Worm (Caenorhabditis elegans) whole organism, L4 larva: ENCODE results near the gene otpl-1.

ENCODE experiments used
- D1046.2 ChIP-seq: fragments of 200-800 bp; sonication (Bioruptor generic); IDR thresholded peaks from 2 replicates; pipeline ENCODE4 v1.3.6; 2022; ENCODE audit warnings: missing genetic modification characterization, missing compliant biosample characterization
- F26F4.8 ChIP-seq: fragments of 200-800 bp; sonication (Bioruptor generic); conservative IDR thresholded peaks from 2 replicates; pipeline ENCODE4 v1.3.6; 2022; ENCODE audit warnings: missing genetic modification characterization, missing compliant biosample characterization
- Y105C5A.15 ChIP-seq: fragments of 200-800 bp; sonication (Bioruptor generic); IDR thresholded peaks from 2 replicates; pipeline ENCODE4 v1.3.6; 2022; ENCODE audit warnings: missing genetic modification characterization, missing compliant biosample characterization
- Y48G9A.11 ChIP-seq: fragments of 200-800 bp; sonication (Bioruptor generic); IDR thresholded peaks from 2 replicates; pipeline ENCODE4 v1.3.6; 2022; ENCODE audit warnings: missing genetic modification reagents, missing genetic modification characterization, missing compliant biosample characterization
- Y5F2A.4 ChIP-seq: fragments of 200-800 bp; sonication (Bioruptor generic); optimal IDR thresholded peaks from 2 replicates; lab custom pipeline; 2018; ENCODE audit warnings: mild to moderate bottlenecking, missing genetic modification characterization, missing compliant biosample characterization
- Y75B8A.6 ChIP-seq: fragments of 200-800 bp; sonication (Bioruptor generic); IDR thresholded peaks from 2 replicates; pipeline ENCODE4 v1.3.6; 2022; ENCODE audit warnings: missing genetic modification reagents, missing genetic modification characterization, missing compliant biosample characterization
- ZK546.5 ChIP-seq, 2 experiments: sonication (generic microtip); optimal IDR thresholded peaks; 2 replicates each; lab custom pipeline; 2017; ENCODE audit warnings: missing biosample characterization in 2 of 2, missing genetic modification characterization in 2 of 2
- aha-1 ChIP-seq: fragments of 150-350 bp; peaks from one replicate; lab custom pipeline; 2014; ENCODE audit warnings: missing biosample characterization, missing genetic modification characterization
- ama-1 ChIP-seq: fragments of 150-350 bp; optimal IDR thresholded peaks from 2 replicates; lab custom pipeline; 2014; ENCODE audit warnings: inconsistent platforms, mixed read lengths
- ceh-28 ChIP-seq: fragments of 150-350 bp; optimal IDR thresholded peaks from 2 replicates; lab custom pipeline; 2014; ENCODE audit warnings: missing biosample characterization, missing genetic modification reagents, missing genetic modification characterization
- ceh-82 ChIP-seq: sonication (generic microtip); optimal IDR thresholded peaks from 2 replicates; lab custom pipeline; 2017; ENCODE audit warnings: missing biosample characterization, missing genetic modification characterization
- cey-2 ChIP-seq: sonication (generic microtip); optimal IDR thresholded peaks from 3 replicates; lab custom pipeline; 2017; ENCODE audit warnings: missing genetic modification characterization, mild to moderate bottlenecking, missing compliant biosample characterization, antibody characterized with exemption, borderline replicate concordance; ENCODE audit not compliant: insufficient read depth
- ctbp-1 ChIP-seq: fragments of 200-800 bp; sonication (Bioruptor generic); IDR thresholded peaks from 2 replicates; pipeline ENCODE4 v1.3.6; 2022; ENCODE audit warnings: missing genetic modification reagents, missing genetic modification characterization, missing compliant biosample characterization
- daf-16 ChIP-seq, 3 experiments: sonication (generic microtip); optimal IDR thresholded peaks; 2 replicates each; lab custom pipeline; 2016 to 2017; ENCODE audit warnings: missing genetic modification characterization in 3 of 3, missing genetic modification reagents in 3 of 3, mild to moderate bottlenecking in 2 of 3, missing compliant biosample characterization in 2 of 3, missing biosample characterization in 1 of 3, moderate library complexity in 1 of 3
- daf-8 ChIP-seq: fragments of 200-800 bp; sonication (Bioruptor generic); IDR thresholded peaks from 2 replicates; pipeline ENCODE4 v1.3.6; 2022; ENCODE audit warnings: missing genetic modification characterization, missing compliant biosample characterization
- dmd-6 ChIP-seq: fragments of 200-800 bp; sonication (Bioruptor generic); IDR thresholded peaks from 2 replicates; pipeline ENCODE4 v1.3.6; 2022; ENCODE audit warnings: missing genetic modification reagents, missing genetic modification characterization, missing compliant biosample characterization
- dmd-8 ChIP-seq: fragments of 200-800 bp; sonication (Bioruptor generic); IDR thresholded peaks from 2 replicates; pipeline ENCODE4 v1.3.6; 2022; ENCODE audit warnings: missing genetic modification characterization, missing compliant biosample characterization
- fos-1 ChIP-seq: fragments of 150-350 bp; optimal IDR thresholded peaks from 2 replicates; lab custom pipeline; 2014; ENCODE audit warnings: missing biosample characterization, missing genetic modification characterization
- hlh-11 ChIP-seq: fragments of 200-800 bp; sonication (Bioruptor generic); optimal IDR thresholded peaks from 2 replicates; lab custom pipeline; 2018; ENCODE audit warnings: mild to moderate bottlenecking, missing genetic modification characterization, missing compliant biosample characterization
- hlh-30 ChIP-seq: sonication (generic microtip); optimal IDR thresholded peaks from 2 replicates; lab custom pipeline; 2017; ENCODE audit warnings: antibody characterized with exemption, mild to moderate bottlenecking, missing genetic modification characterization, missing compliant biosample characterization; ENCODE audit not compliant: insufficient read depth
- hmg-1.1 ChIP-seq: fragments of 200-800 bp; sonication (Bioruptor generic); IDR thresholded peaks from 2 replicates; pipeline ENCODE4 v1.3.6; 2022; ENCODE audit warnings: missing genetic modification reagents, missing genetic modification characterization, missing compliant biosample characterization
- lin-1 ChIP-seq: fragments of 200-800 bp; sonication (Bioruptor generic); IDR thresholded peaks from 2 replicates; pipeline ENCODE4 v1.3.6; 2022; ENCODE audit warnings: missing genetic modification reagents, missing genetic modification characterization, missing compliant biosample characterization
- lin-13 ChIP-seq: fragments of 150-350 bp; optimal IDR thresholded peaks from 2 replicates; lab custom pipeline; 2014; ENCODE audit warnings: missing biosample characterization, missing genetic modification reagents, missing genetic modification characterization
- lin-15B ChIP-seq: fragments of 150-350 bp; sonication (generic microtip); optimal IDR thresholded peaks from 3 replicates; lab custom pipeline; 2014; ENCODE audit warnings: missing biosample characterization, missing genetic modification characterization
- lin-38 ChIP-seq: fragments of 200-800 bp; sonication (Bioruptor generic); IDR thresholded peaks from 2 replicates; pipeline ENCODE4 v1.3.6; 2022; ENCODE audit warnings: missing genetic modification reagents, missing genetic modification characterization, missing compliant biosample characterization
- madf-9 ChIP-seq: fragments of 200-800 bp; sonication (Bioruptor generic); conservative IDR thresholded peaks from 2 replicates; pipeline ENCODE4 v1.3.6; 2022; ENCODE audit warnings: missing genetic modification reagents, missing genetic modification characterization, missing compliant biosample characterization
- mdt-29 ChIP-seq: fragments of 200-800 bp; sonication (Bioruptor generic); IDR thresholded peaks from 2 replicates; pipeline ENCODE4 v1.3.6; 2022; ENCODE audit warnings: missing genetic modification reagents, missing genetic modification characterization, missing compliant biosample characterization
- mes-2 ChIP-seq: sonication (generic microtip); optimal IDR thresholded peaks from 2 replicates; lab custom pipeline; 2016; ENCODE audit warnings: missing genotype, mild to moderate bottlenecking, missing genetic modification characterization, missing compliant biosample characterization; ENCODE audit not compliant: poor library complexity, severe bottlenecking
- mxl-2 ChIP-seq: fragments of 200-800 bp; sonication (Bioruptor generic); conservative IDR thresholded peaks from 2 replicates; pipeline ENCODE4 v1.3.6; 2022; ENCODE audit warnings: missing genetic modification reagents, missing genetic modification characterization, missing compliant biosample characterization
- mxl-3 ChIP-seq: fragments of 200-800 bp; sonication (Bioruptor generic); optimal IDR thresholded peaks from 2 replicates; lab custom pipeline; 2018; ENCODE audit warnings: mild to moderate bottlenecking, missing genetic modification characterization, missing compliant biosample characterization
- nhr-102 ChIP-seq: sonication (generic microtip); optimal IDR thresholded peaks from 2 replicates; lab custom pipeline; 2016; ENCODE audit warnings: mild to moderate bottlenecking, missing genetic modification characterization, moderate library complexity, missing compliant biosample characterization
- nhr-11 ChIP-seq: fragments of 150-350 bp; optimal IDR thresholded peaks from 2 replicates; lab custom pipeline; 2014; ENCODE audit warnings: missing biosample characterization, missing genetic modification characterization
- nhr-41 ChIP-seq: fragments of 200-800 bp; sonication (Bioruptor generic); IDR thresholded peaks from 2 replicates; pipeline ENCODE4 v1.3.6; 2022; ENCODE audit warnings: missing genetic modification reagents, missing genetic modification characterization, missing compliant biosample characterization
- nhr-42 ChIP-seq: fragments of 200-800 bp; sonication (Bioruptor generic); IDR thresholded peaks from 2 replicates; pipeline ENCODE4 v1.3.6; 2022; ENCODE audit warnings: missing genetic modification characterization, missing compliant biosample characterization
- nhr-6 ChIP-seq: fragments of 150-350 bp; optimal IDR thresholded peaks from 2 replicates; lab custom pipeline; 2014; ENCODE audit warnings: missing biosample characterization, missing genetic modification characterization
- pha-4 ChIP-seq, 2 experiments: fragments of 150-350 bp in 1 of 2; fragments of 200-800 bp in 1 of 2; sonication (Bioruptor generic) in 1 of 2; IDR thresholded peaks in 1 of 2; optimal IDR thresholded peaks in 1 of 2; 2 replicates each; pipeline versions ENCODE4 v1.3.6 to Lab custom; 2014 to 2022; ENCODE audit warnings: missing genetic modification characterization in 2 of 2, missing genetic modification reagents in 2 of 2, missing biosample characterization in 1 of 2, missing compliant biosample characterization in 1 of 2
- pqm-1 ChIP-seq: sonication (generic microtip); optimal IDR thresholded peaks from 2 replicates; lab custom pipeline; 2017; ENCODE audit warnings: missing biosample characterization, missing genetic modification characterization
- rbr-2 ChIP-seq: sonication (generic microtip); optimal IDR thresholded peaks from 2 replicates; lab custom pipeline; 2016; ENCODE audit warnings: missing genotype, missing genetic modification characterization, missing compliant biosample characterization
- set-16 ChIP-seq: fragments of 200-800 bp; sonication (Bioruptor generic); IDR thresholded peaks from 2 replicates; pipeline ENCODE4 v1.3.6; 2022; ENCODE audit warnings: missing genetic modification reagents, missing genetic modification characterization, missing compliant biosample characterization
- snpc-1.2 ChIP-seq: fragments of 200-800 bp; sonication (Bioruptor generic); IDR thresholded peaks from 2 replicates; pipeline ENCODE4 v1.3.6; 2022; ENCODE audit warnings: missing genetic modification reagents, missing genetic modification characterization, missing compliant biosample characterization
- spr-1 ChIP-seq: sonication (generic microtip); optimal IDR thresholded peaks from 2 replicates; lab custom pipeline; 2016; ENCODE audit warnings: mild to moderate bottlenecking, missing genetic modification characterization, missing compliant biosample characterization
- tag-97 ChIP-seq: fragments of 200-800 bp; sonication (Bioruptor generic); IDR thresholded peaks from 2 replicates; pipeline ENCODE4 v1.3.6; 2022; ENCODE audit warnings: missing genetic modification characterization, missing compliant biosample characterization
- tra-1 ChIP-seq: fragments of 200-800 bp; sonication (Bioruptor generic); IDR thresholded peaks from 2 replicates; pipeline ENCODE4 v1.3.6; 2022; ENCODE audit warnings: missing genetic modification reagents, missing genetic modification characterization, missing compliant biosample characterization
- unc-130 ChIP-seq: sonication (generic microtip); optimal IDR thresholded peaks from 2 replicates; lab custom pipeline; 2016; ENCODE audit warnings: missing genetic modification reagents, missing genetic modification characterization, missing compliant biosample characterization
- vab-7 ChIP-seq: fragments of 200-800 bp; sonication (Bioruptor generic); IDR thresholded peaks from 2 replicates; pipeline ENCODE4 v1.3.6; 2022; ENCODE audit warnings: missing genetic modification reagents, missing genetic modification characterization, missing compliant biosample characterization
- zip-11 ChIP-seq: fragments of 200-800 bp; sonication (Bioruptor generic); IDR thresholded peaks from 2 replicates; pipeline ENCODE4 v1.3.6; 2022; ENCODE audit warnings: missing genetic modification characterization, missing compliant biosample characterization
- zip-2 ChIP-seq: fragments of 150-350 bp; optimal IDR thresholded peaks from 2 replicates; lab custom pipeline; 2014; ENCODE audit warnings: missing biosample characterization, missing genetic modification characterization

otpl-1 gene

ce11 chrIV:3551777-3552462, 16.9 kb upstream of the otpl-1 start (continued):
- TF ChIP-seq D1046.2 (GFP tag; lab: Robert Waterston, UW) (peak; percentile 63; the same call in 1 of the 2 replicates), daf-8 (GFP tag; lab: Robert Waterston, UW) (no peak), tag-97 (GFP tag; lab: Robert Waterston, UW) (no peak), lin-13 (GFP tag; lab: Kevin White, UChicago) (peak; percentile 59), lin-1 (GFP tag; lab: Robert Waterston, UW) (peak; percentile 30; the same call in 1 of the 2 replicates), ctbp-1 (peak; percentile 86), Y5F2A.4 (GFP tag; lab: Kevin White, UChicago) (peak; percentile 30), zip-2 (tag; lab: Kevin White, UChicago) (peak; percentile 24), nhr-42 (GFP tag; lab: Robert Waterston, UW) (0 out of 2 replicates have a peak, but pooled peaks have one; percentile 50), set-16 (peak; percentile 64), daf-16 (GFP tag; optimal IDR thresholded peaks at IDR 0.05; lab: Kevin White, UChicago) (peak; percentile 2 to 67), daf-16 (tag; optimal IDR thresholded peaks at IDR 0.05; lab: Kevin White, UChicago) (peak; percentile 41), dmd-6 (GFP tag; lab: Robert Waterston, UW) (peak; percentile 64), zip-11 (GFP tag; lab: Robert Waterston, UW) (no peak), mdt-29 (GFP tag; lab: Robert Waterston, UW) (no peak; the same call in 1 of the 2 replicates), lin-15B (tag; lab: Kevin White, UChicago) (no peak), rbr-2 (tag; lab: Kevin White, UChicago) (peak; percentile 76), hlh-11 (tag; lab: Kevin White, UChicago) (peak; percentile 72), tra-1 (GFP tag; lab: Robert Waterston, UW) (peak; percentile 55), pqm-1 (no peak), hmg-1.1 (GFP tag; lab: Robert Waterston, UW) (peak; percentile 83), ama-1 (lab: Kevin White, UChicago) (no peak), nhr-6 (tag; lab: Kevin White, UChicago) (peak; percentile 52), hlh-30 (tag; lab: Kevin White, UChicago) (peak; percentile 58), ZK546.5 (tag; optimal IDR thresholded peaks at IDR 0.05; lab: Kevin White, UChicago) (no peak), fos-1 (tag; lab: Kevin White, UChicago) (no peak), madf-9 (GFP tag; lab: Robert Waterston, UW) (peak; percentile 78), nhr-41 (GFP tag; lab: Robert Waterston, UW) (peak; percentile 70; the same call in 1 of the 2 replicates), mes-2 (peak; percentile 83), pha-4 (GFP tag; IDR thresholded peaks at IDR 0.05; lab: Robert Waterston, UW) (peak; percentile 89), pha-4 (tag; optimal IDR thresholded peaks at IDR 0.05; lab: Kevin White, UChicago) (no peak), nhr-11 (tag; lab: Kevin White, UChicago) (no peak), ceh-28 (tag; lab: Kevin White, UChicago) (no peak), lin-38 (GFP tag; lab: Robert Waterston, UW) (peak; percentile 85), nhr-102 (peak; percentile 61), snpc-1.2 (GFP tag; lab: Robert Waterston, UW) (peak; percentile 78; the same call in 1 of the 2 replicates), mxl-2 (peak; percentile 30; the same call in 1 of the 2 replicates), Y75B8A.6 (0 out of 2 replicates have a peak, but pooled peaks have one; percentile 23), aha-1 (tag; lab: Kevin White, UChicago) (peak; percentile 70), spr-1 (peak; percentile 63), mxl-3 (GFP tag; lab: Kevin White, UChicago) (peak; percentile 13), Y105C5A.15 (peak; percentile 59; the same call in 1 of the 2 replicates), F26F4.8 (GFP tag; lab: Robert Waterston, UW) (peak; percentile 88), ceh-82 (tag; lab: Kevin White, UChicago) (no peak), dmd-8 (GFP tag; lab: Robert Waterston, UW) (peak; percentile 84), cey-2 (tag; lab: Kevin White, UChicago) (no peak), unc-130 (GFP tag; lab: Kevin White, UChicago) (peak; percentile 26), Y48G9A.11 (peak; percentile 55; the same call in 1 of the 2 replicates), vab-7 (peak; percentile 76)
